Fruit fly (Drosophila melanogaster) whole organism, embryonic: ENCODE results near the gene CG32388.

ENCODE experiments used
- ATbp ChIP-seq: fragments of 200-800 bp; sonication (Bioruptor generic); optimal IDR thresholded peaks from 2 replicates; lab custom pipeline; 2017; ENCODE audit warnings: missing biosample characterization, mild to moderate bottlenecking, missing genetic modification characterization, missing genetic modification reagents
- Awh ChIP-seq: fragments of 200-800 bp; sonication (Bioruptor generic); IDR thresholded peaks from 2 replicates; pipeline ENCODE4, ENCODE4 v1.3.6; 2022; ENCODE audit warnings: missing biosample characterization, missing genetic modification characterization
- CG12942 ChIP-seq: fragments of 200-800 bp; sonication (Bioruptor generic); optimal IDR thresholded peaks from 3 replicates; lab custom pipeline; 2016; ENCODE audit warnings: missing biosample characterization, missing genetic modification characterization
- CG13296 ChIP-seq: fragments of 200-800 bp; sonication (Bioruptor generic); optimal IDR thresholded peaks from 3 replicates; lab custom pipeline; 2018; ENCODE audit warnings: missing biosample characterization, mild to moderate bottlenecking, missing genetic modification characterization
- CG15696 ChIP-seq: fragments of 200-800 bp; sonication (Bioruptor generic); optimal IDR thresholded peaks from 2 replicates; lab custom pipeline; 2019; ENCODE audit warnings: missing biosample characterization, mild to moderate bottlenecking, missing genetic modification characterization, moderate library complexity
- CG17359 ChIP-seq: fragments of 200-800 bp; sonication (Bioruptor generic); optimal IDR thresholded peaks from 3 replicates; lab custom pipeline; 2018; ENCODE audit warnings: missing biosample characterization, mild to moderate bottlenecking, missing genetic modification characterization, moderate library complexity
- CG17912 ChIP-seq: fragments of 200-800 bp; sonication (Bioruptor generic); optimal IDR thresholded peaks from 2 replicates; lab custom pipeline; 2018; ENCODE audit warnings: missing biosample characterization, mild to moderate bottlenecking, missing genetic modification characterization
- CG1792 ChIP-seq: fragments of 200-800 bp; sonication (Bioruptor generic); optimal IDR thresholded peaks from 2 replicates; lab custom pipeline; 2016; ENCODE audit warnings: missing biosample characterization, missing genetic modification characterization
- CG30431 ChIP-seq: fragments of 200-800 bp; sonication (Bioruptor generic); optimal IDR thresholded peaks from 2 replicates; lab custom pipeline; 2017; ENCODE audit warnings: missing biosample characterization, missing genetic modification characterization
- CG32772 ChIP-seq: fragments of 200-800 bp; sonication (Bioruptor generic); IDR thresholded peaks from 2 replicates; pipeline ENCODE4 v1.3.6; 2022; ENCODE audit warnings: missing biosample characterization, missing genetic modification characterization
- CG3281 ChIP-seq: fragments of 200-800 bp; sonication (Bioruptor generic); optimal IDR thresholded peaks from 3 replicates; lab custom pipeline; 2017; ENCODE audit warnings: missing biosample characterization, mild to moderate bottlenecking, missing genetic modification characterization
- CG3995 ChIP-seq: fragments of 200-800 bp; sonication (Bioruptor generic); optimal IDR thresholded peaks from 3 replicates; lab custom pipeline; 2016; ENCODE audit warnings: missing biosample characterization, missing genetic modification characterization
- CG4617 ChIP-seq: fragments of 200-800 bp; sonication (Bioruptor generic); optimal IDR thresholded peaks from 3 replicates; lab custom pipeline; 2016; ENCODE audit warnings: missing biosample characterization, missing genetic modification characterization, borderline replicate concordance
- CG4707 ChIP-seq: fragments of 200-800 bp; sonication (Bioruptor generic); optimal IDR thresholded peaks from 2 replicates; lab custom pipeline; 2018; ENCODE audit warnings: missing biosample characterization, mild to moderate bottlenecking, missing genetic modification characterization, moderate library complexity
- CG4820 ChIP-seq: fragments of 200-800 bp; sonication (Bioruptor generic); optimal IDR thresholded peaks from 3 replicates; lab custom pipeline; 2016; ENCODE audit warnings: missing biosample characterization, missing genetic modification characterization
- CG5180 ChIP-seq: fragments of 200-800 bp; sonication (Bioruptor generic); optimal IDR thresholded peaks from 3 replicates; lab custom pipeline; 2017; ENCODE audit warnings: missing biosample characterization, missing genetic modification characterization, mild to moderate bottlenecking, moderate library complexity, missing genetic modification reagents
- CG6683 ChIP-seq: fragments of 200-800 bp; sonication (Bioruptor generic); optimal IDR thresholded peaks from 2 replicates; lab custom pipeline; 2017; ENCODE audit warnings: missing biosample characterization, mild to moderate bottlenecking, missing genetic modification characterization, missing genetic modification reagents
- CG7745 ChIP-seq: fragments of 200-800 bp; sonication (Bioruptor generic); optimal IDR thresholded peaks from 2 replicates; lab custom pipeline; 2018; ENCODE audit warnings: missing biosample characterization, mild to moderate bottlenecking, missing genetic modification characterization, moderate library complexity
- CG8089 ChIP-seq: fragments of 200-800 bp; sonication (Bioruptor generic); optimal IDR thresholded peaks from 3 replicates; lab custom pipeline; 2016; ENCODE audit warnings: missing biosample characterization, missing genetic modification characterization
- CG8290 ChIP-seq, 3 experiments: fragments of 200-800 bp; sonication (Bioruptor generic); optimal IDR thresholded peaks; 2 replicates each; lab custom pipeline; 2016 to 2019; ENCODE audit warnings: missing biosample characterization in 3 of 3, missing genetic modification characterization in 3 of 3, mild to moderate bottlenecking in 2 of 3, moderate library complexity in 1 of 3
- CG9437 ChIP-seq: fragments of 200-800 bp; sonication (Bioruptor generic); optimal IDR thresholded peaks from 2 replicates; lab custom pipeline; 2018; ENCODE audit warnings: missing biosample characterization, mild to moderate bottlenecking, missing genetic modification characterization
- CTCF ChIP-seq: fragments of 200-800 bp; sonication (Bioruptor generic); optimal IDR thresholded peaks from 2 replicates; lab custom pipeline; 2017; ENCODE audit warnings: missing biosample characterization, mild to moderate bottlenecking, missing genetic modification characterization, moderate library complexity
- D19B ChIP-seq: fragments of 200-800 bp; sonication (Bioruptor generic); optimal IDR thresholded peaks from 2 replicates; lab custom pipeline; 2017; ENCODE audit warnings: missing biosample characterization, mild to moderate bottlenecking, missing genetic modification characterization
- Fer3 ChIP-seq: fragments of 200-800 bp; sonication (Bioruptor generic); optimal IDR thresholded peaks from 2 replicates; lab custom pipeline; 2018; ENCODE audit warnings: missing biosample characterization, mild to moderate bottlenecking, missing genetic modification characterization, moderate library complexity
- MESR4 ChIP-seq: fragments of 200-800 bp; sonication (Bioruptor generic); optimal IDR thresholded peaks from 2 replicates; lab custom pipeline; 2018; ENCODE audit warnings: missing biosample characterization, mild to moderate bottlenecking, missing genetic modification characterization, moderate library complexity
- Max ChIP-seq: fragments of 200-800 bp; sonication (Bioruptor generic); optimal IDR thresholded peaks from 2 replicates; lab custom pipeline; 2016; ENCODE audit warnings: missing biosample characterization, mild to moderate bottlenecking, missing genetic modification characterization
- Meics ChIP-seq: fragments of 200-800 bp; sonication (Bioruptor generic); optimal IDR thresholded peaks from 2 replicates; lab custom pipeline; 2017; ENCODE audit warnings: missing biosample characterization, mild to moderate bottlenecking, missing genetic modification characterization
- NC2α ChIP-seq: fragments of 200-800 bp; sonication (Bioruptor generic); optimal IDR thresholded peaks from 2 replicates; lab custom pipeline; 2016; ENCODE audit warnings: missing biosample characterization, missing genetic modification characterization
- Optix ChIP-seq: fragments of 200-800 bp; sonication (Bioruptor generic); IDR thresholded peaks from 3 replicates; pipeline ENCODE4 v1.3.6; 2022; ENCODE audit warnings: missing biosample characterization, missing genetic modification characterization
- Rfx ChIP-seq: fragments of 200-800 bp; sonication (Bioruptor generic); IDR thresholded peaks from 2 replicates; pipeline ENCODE4 v1.3.6; 2022; ENCODE audit warnings: missing biosample characterization, missing genetic modification characterization
- Rx ChIP-seq: fragments of 200-800 bp; sonication (Bioruptor generic); IDR thresholded peaks from 2 replicates; pipeline ENCODE4 v1.3.6; 2022; ENCODE audit warnings: missing biosample characterization, missing genetic modification characterization
- Sox102F ChIP-seq: fragments of 200-800 bp; sonication (Bioruptor generic); optimal IDR thresholded peaks from 2 replicates; lab custom pipeline; 2018; ENCODE audit warnings: missing biosample characterization, mild to moderate bottlenecking, missing genetic modification characterization, moderate library complexity
- TFAM ChIP-seq: fragments of 200-800 bp; sonication (Bioruptor generic); optimal IDR thresholded peaks from 2 replicates; lab custom pipeline; 2017; ENCODE audit warnings: missing biosample characterization, missing genetic modification characterization, inconsistent platforms
- Xbp1 ChIP-seq: fragments of 200-800 bp; sonication (Bioruptor generic); optimal IDR thresholded peaks from 3 replicates; lab custom pipeline; 2016; ENCODE audit warnings: missing biosample characterization, mild to moderate bottlenecking, missing genetic modification characterization
- aop ChIP-seq: fragments of 200-800 bp; sonication (Bioruptor generic); IDR thresholded peaks from 2 replicates; pipeline ENCODE4 v1.3.6; 2022; ENCODE audit warnings: missing biosample characterization, missing genetic modification characterization
- ash1 ChIP-seq: fragments of 200-800 bp; sonication (Bioruptor generic); optimal IDR thresholded peaks from 2 replicates; lab custom pipeline; 2018; ENCODE audit warnings: missing biosample characterization, mild to moderate bottlenecking, missing genetic modification characterization
- cas ChIP-seq: fragments of 200-800 bp; sonication (Bioruptor generic); IDR thresholded peaks from 2 replicates; pipeline ENCODE4 v1.3.6; 2022; ENCODE audit warnings: missing biosample characterization, missing genetic modification characterization
- dimm ChIP-seq: fragments of 200-800 bp; sonication (Bioruptor generic); IDR thresholded peaks from 2 replicates; pipeline ENCODE4 v1.3.6; 2022; ENCODE audit warnings: missing biosample characterization, missing genetic modification characterization
- dmrt99B ChIP-seq: fragments of 200-800 bp; sonication (Bioruptor generic); optimal IDR thresholded peaks from 2 replicates; lab custom pipeline; 2018; ENCODE audit warnings: missing biosample characterization, mild to moderate bottlenecking, missing genetic modification characterization, moderate library complexity
- dysf ChIP-seq: fragments of 200-800 bp; sonication (Bioruptor generic); IDR thresholded peaks from 3 replicates; pipeline ENCODE4 v1.3.6; 2022; ENCODE audit warnings: missing biosample characterization, missing genetic modification characterization
- gsb-n ChIP-seq: fragments of 200-800 bp; sonication (Bioruptor generic); optimal IDR thresholded peaks from 3 replicates; lab custom pipeline; 2018; ENCODE audit warnings: missing biosample characterization, mild to moderate bottlenecking, missing genetic modification characterization
- hkb ChIP-seq, 2 experiments: fragments of 200-800 bp in 1 of 2; fragments of >200 bp in 1 of 2; sonication (Bioruptor generic) in 1 of 2; IDR thresholded peaks in 1 of 2; optimal IDR thresholded peaks in 1 of 2; 2 replicates each; pipeline versions ENCODE4 v1.3.6 to Lab custom; 2017 to 2022; ENCODE audit warnings: missing biosample characterization in 1 of 2, missing genetic modification characterization in 1 of 2
- kah ChIP-seq: fragments of 200-800 bp; sonication (Bioruptor generic); optimal IDR thresholded peaks from 2 replicates; lab custom pipeline; 2018; ENCODE audit warnings: missing biosample characterization, mild to moderate bottlenecking, missing genetic modification characterization
- pita ChIP-seq: fragments of 200-800 bp; sonication (Bioruptor generic); optimal IDR thresholded peaks from 2 replicates; lab custom pipeline; 2017; ENCODE audit warnings: missing biosample characterization, mild to moderate bottlenecking, missing genetic modification characterization
- prd ChIP-seq, 3 experiments: fragments of >200 bp in 2 of 3; fragments of 200-800 bp in 1 of 3; sonication (Bioruptor generic) in 1 of 3; optimal IDR thresholded peaks in 2 of 3; IDR thresholded peaks in 1 of 3; 2 replicates in 2 of 3; 3 replicates in 1 of 3; pipeline versions ENCODE4 v1.3.6 to Lab custom; 2017 to 2022; ENCODE audit warnings: missing biosample characterization in 1 of 3, missing genetic modification characterization in 1 of 3
- slbo ChIP-seq: fragments of 200-800 bp; sonication (Bioruptor generic); IDR thresholded peaks from 2 replicates; pipeline ENCODE4 v1.3.6; 2022; ENCODE audit warnings: missing biosample characterization, missing genetic modification characterization
- tll ChIP-seq, 2 experiments: fragments of 200-800 bp in 1 of 2; fragments of >200 bp in 1 of 2; sonication (Bioruptor generic) in 1 of 2; optimal IDR thresholded peaks; 2 replicates each; lab custom pipeline; 2017 to 2019; ENCODE audit warnings: missing biosample characterization in 2 of 2, missing genetic modification characterization in 2 of 2, mild to moderate bottlenecking in 1 of 2, moderate library complexity in 1 of 2
- trh ChIP-seq: fragments of 200-800 bp; sonication (Bioruptor generic); optimal IDR thresholded peaks from 2 replicates; lab custom pipeline; 2016; ENCODE audit warnings: missing biosample characterization, missing genetic modification characterization
- ttk ChIP-seq: fragments of 200-800 bp; sonication (Bioruptor generic); IDR thresholded peaks from 2 replicates; pipeline ENCODE4 v2.1.2; 2022; ENCODE audit warnings: missing biosample characterization, missing genetic modification characterization

Gene CG32388

DNA sequence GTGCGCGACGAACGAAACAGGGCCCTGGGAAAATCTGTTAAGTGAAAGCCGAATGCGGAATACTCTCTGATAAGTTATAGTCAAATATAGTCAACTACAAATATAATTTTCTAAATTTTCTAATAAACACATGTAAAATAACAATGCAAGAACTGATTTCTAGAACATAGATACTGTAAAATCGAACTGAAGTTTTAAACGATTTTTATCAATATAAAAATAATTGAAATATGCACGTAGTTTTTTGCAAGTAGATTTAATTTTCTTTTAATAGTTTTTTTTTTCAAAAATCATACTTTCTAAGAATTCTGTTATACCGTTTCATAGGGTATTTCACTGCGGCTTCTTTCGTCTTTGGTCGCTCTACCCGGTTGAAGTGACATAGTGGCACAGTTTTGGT lies 24.0 kb upstream of the CG32388 start (continued):
- TF ChIP-seq dysf (GFP tag; lab: Robert Waterston, UW) (peak; percentile 89), Sox102F (GFP tag; lab: Kevin White, UChicago) (peak; percentile 95), ash1 (no peak), hkb (optimal IDR thresholded peaks at IDR 0.05; lab: Kevin White, UChicago) (no peak), hkb (GFP tag; IDR thresholded peaks at IDR 0.05; lab: Robert Waterston, UW) (peak; percentile 81), CG13296 (GFP tag; lab: Kevin White, UChicago) (peak; percentile 91), CG6683 (GFP tag; lab: Kevin White, UChicago) (peak; percentile 73), aop (no peak), dimm (GFP tag; lab: Robert Waterston, UW) (peak; percentile 5; the same call in 1 of the 2 replicates), CG32772 (GFP tag; lab: Robert Waterston, UW) (peak; percentile 62), slbo (GFP tag; lab: Robert Waterston, UW) (peak; percentile 30), CG4820 (GFP tag; lab: Kevin White, UChicago) (peak; percentile 83), Awh (GFP tag; lab: Robert Waterston, UW) (peak; percentile 54; the same call in 1 of the 2 replicates), Rx (GFP tag; lab: Robert Waterston, UW) (no peak), CG8089 (peak; percentile 18), ttk (GFP tag; lab: Robert Waterston, UW) (peak; percentile 73), CG3995 (GFP tag; lab: Kevin White, UChicago) (peak; percentile 14), TFAM (GFP tag; lab: Kevin White, UChicago) (peak; percentile 1), kah (GFP tag; lab: Kevin White, UChicago) (peak; percentile 81), gsb-n (tag; lab: Kevin White, UChicago) (peak; percentile 71), prd (optimal IDR thresholded peaks at IDR 0.05; lab: Kevin White, UChicago) (no peak), prd (GFP tag; IDR thresholded peaks at IDR 0.05; lab: Robert Waterston, UW) (peak; percentile 76; the same call in 2 of the 3 replicates), D19B (peak; percentile 27), CG30431 (GFP tag; lab: Kevin White, UChicago) (peak; percentile 24), ATbp (GFP tag; lab: Kevin White, UChicago) (peak; percentile 65), CG17359 (tag; lab: Kevin White, UChicago) (peak; percentile 90), CG12942 (GFP tag; lab: Kevin White, UChicago) (peak; percentile 64), CG4707 (GFP tag; lab: Kevin White, UChicago) (no peak), CG3281 (peak; percentile 83), CG9437 (GFP tag; lab: Kevin White, UChicago) (peak; percentile 87), CG5180 (GFP tag; lab: Kevin White, UChicago) (peak; percentile 83), Optix (GFP tag; lab: Robert Waterston, UW) (no peak), pita (GFP tag; lab: Kevin White, UChicago) (no peak), dmrt99B (tag; lab: Kevin White, UChicago) (peak; percentile 96), Meics (GFP tag; lab: Kevin White, UChicago) (peak; percentile 87), MESR4 (GFP tag; lab: Kevin White, UChicago) (no peak), CTCF (GFP tag; lab: Kevin White, UChicago) (peak; percentile 36), cas (GFP tag; lab: Robert Waterston, UW) (0 out of 2 replicates have a peak, but pooled peaks have one; percentile 17), CG1792 (GFP tag; lab: Kevin White, UChicago) (peak; percentile 15), CG8290 (GFP tag; optimal IDR thresholded peaks at IDR 0.05; lab: Kevin White, UChicago) (peak; percentile 9), CG8290 (tag; optimal IDR thresholded peaks at IDR 0.05; lab: Kevin White, UChicago) (no peak), tll (GFP tag; optimal IDR thresholded peaks at IDR 0.05; lab: Kevin White, UChicago) (no peak), CG17912 (no peak), Fer3 (tag; lab: Kevin White, UChicago) (peak; percentile 83), Xbp1 (GFP tag; lab: Kevin White, UChicago) (peak; percentile 80), CG7745 (tag; lab: Kevin White, UChicago) (no peak), CG15696 (tag; lab: Kevin White, UChicago) (peak; percentile 65), CG4617 (GFP tag; lab: Kevin White, UChicago) (peak; percentile 8), Max (GFP tag; lab: Kevin White, UChicago) (peak; percentile 58), Rfx (peak; percentile 63), NC2α (no peak), trh (GFP tag; lab: Kevin White, UChicago) (peak; percentile 55)
